Worm (Caenorhabditis elegans) whole organism, L4 larva: Measurements from ENCODE around the gene scb-1.

Experiments used
- D1046.2 ChIP-seq: fragments of 200-800 bp; sonication (Bioruptor generic); IDR thresholded peaks from 2 replicates; pipeline ENCODE4 v1.3.6; 2022; ENCODE audit warnings: missing genetic modification characterization, missing compliant biosample characterization
- F10B5.3 ChIP-seq: sonication (generic microtip); optimal IDR thresholded peaks from 2 replicates; lab custom pipeline; 2016; ENCODE audit warnings: mild to moderate bottlenecking, missing genetic modification characterization, missing compliant biosample characterization
- F44E2.7 ChIP-seq: fragments of 200-800 bp; sonication (Bioruptor generic); IDR thresholded peaks from 2 replicates; pipeline ENCODE4 v2.1.2; 2022; ENCODE audit warnings: missing genetic modification characterization, missing compliant biosample characterization
- T20F7.1 ChIP-seq: fragments of 200-800 bp; sonication (Bioruptor generic); optimal IDR thresholded peaks from 2 replicates; lab custom pipeline; 2018; ENCODE audit warnings: mild to moderate bottlenecking, missing genetic modification characterization, missing compliant biosample characterization
- Y105C5A.15 ChIP-seq: fragments of 200-800 bp; sonication (Bioruptor generic); IDR thresholded peaks from 2 replicates; pipeline ENCODE4 v1.3.6; 2022; ENCODE audit warnings: missing genetic modification characterization, missing compliant biosample characterization
- Y48G9A.11 ChIP-seq: fragments of 200-800 bp; sonication (Bioruptor generic); IDR thresholded peaks from 2 replicates; pipeline ENCODE4 v1.3.6; 2022; ENCODE audit warnings: missing genetic modification reagents, missing genetic modification characterization, missing compliant biosample characterization
- Y5F2A.4 ChIP-seq: fragments of 200-800 bp; sonication (Bioruptor generic); optimal IDR thresholded peaks from 2 replicates; lab custom pipeline; 2018; ENCODE audit warnings: mild to moderate bottlenecking, missing genetic modification characterization, missing compliant biosample characterization
- ZK546.5 ChIP-seq, 2 experiments: sonication (generic microtip); optimal IDR thresholded peaks; 2 replicates each; lab custom pipeline; 2017; ENCODE audit warnings: missing biosample characterization in 2 of 2, missing genetic modification characterization in 2 of 2
- attf-4 ChIP-seq: sonication (generic microtip); optimal IDR thresholded peaks from 3 replicates; lab custom pipeline; 2017; ENCODE audit warnings: missing biosample characterization, missing genetic modification characterization
- ceh-20 ChIP-seq: fragments of 200-800 bp; sonication (Bioruptor generic); IDR thresholded peaks from 2 replicates; pipeline ENCODE4 v1.3.6; 2022; ENCODE audit warnings: missing genetic modification reagents, missing genetic modification characterization, missing compliant biosample characterization
- ceh-32 ChIP-seq: sonication (generic microtip); optimal IDR thresholded peaks from 2 replicates; lab custom pipeline; 2016; ENCODE audit warnings: mild to moderate bottlenecking, missing genetic modification characterization, missing compliant biosample characterization; ENCODE audit not compliant: poor library complexity
- ceh-44 ChIP-seq: fragments of 200-800 bp; sonication (Bioruptor generic); IDR thresholded peaks from 2 replicates; pipeline ENCODE4 v1.3.6; 2022; ENCODE audit warnings: missing genetic modification reagents, missing genetic modification characterization, missing compliant biosample characterization
- ceh-62 ChIP-seq: sonication (generic microtip); optimal IDR thresholded peaks from 2 replicates; lab custom pipeline; 2017; ENCODE audit warnings: missing biosample characterization, missing genetic modification characterization
- ceh-82 ChIP-seq: sonication (generic microtip); optimal IDR thresholded peaks from 2 replicates; lab custom pipeline; 2017; ENCODE audit warnings: missing biosample characterization, missing genetic modification characterization
- ces-1 ChIP-seq: fragments of 150-350 bp; sonication (generic microtip); optimal IDR thresholded peaks from 4 replicates; lab custom pipeline; 2014; ENCODE audit warnings: missing biosample characterization, missing genetic modification reagents, missing genetic modification characterization
- cey-2 ChIP-seq: sonication (generic microtip); optimal IDR thresholded peaks from 3 replicates; lab custom pipeline; 2017; ENCODE audit warnings: missing genetic modification characterization, mild to moderate bottlenecking, missing compliant biosample characterization, antibody characterized with exemption, borderline replicate concordance; ENCODE audit not compliant: insufficient read depth
- daf-12 ChIP-seq: fragments of 150-350 bp; optimal IDR thresholded peaks from 2 replicates; lab custom pipeline; 2014; ENCODE audit warnings: missing biosample characterization, missing genetic modification reagents, missing genetic modification characterization
- daf-16 ChIP-seq, 3 experiments: sonication (generic microtip); optimal IDR thresholded peaks; 2 replicates each; lab custom pipeline; 2016 to 2017; ENCODE audit warnings: missing genetic modification characterization in 3 of 3, missing genetic modification reagents in 3 of 3, mild to moderate bottlenecking in 2 of 3, missing compliant biosample characterization in 2 of 3, missing biosample characterization in 1 of 3, moderate library complexity in 1 of 3
- dmd-6 ChIP-seq: fragments of 200-800 bp; sonication (Bioruptor generic); IDR thresholded peaks from 2 replicates; pipeline ENCODE4 v1.3.6; 2022; ENCODE audit warnings: missing genetic modification reagents, missing genetic modification characterization, missing compliant biosample characterization
- dmd-8 ChIP-seq: fragments of 200-800 bp; sonication (Bioruptor generic); IDR thresholded peaks from 2 replicates; pipeline ENCODE4 v1.3.6; 2022; ENCODE audit warnings: missing genetic modification characterization, missing compliant biosample characterization
- dmd-9 ChIP-seq: fragments of 200-800 bp; sonication (Bioruptor generic); IDR thresholded peaks from 2 replicates; pipeline ENCODE4 v1.3.6; 2022; ENCODE audit warnings: missing genetic modification reagents, missing genetic modification characterization, missing compliant biosample characterization
- dpl-1 ChIP-seq: fragments of 150-350 bp; optimal IDR thresholded peaks from 2 replicates; lab custom pipeline; 2014; ENCODE audit warnings: missing biosample characterization, missing genetic modification reagents, missing genetic modification characterization
- dve-1 ChIP-seq: sonication (generic microtip); optimal IDR thresholded peaks from 2 replicates; lab custom pipeline; 2017; ENCODE audit warnings: antibody characterized with exemption, mild to moderate bottlenecking, missing genetic modification characterization, missing compliant biosample characterization; ENCODE audit not compliant: insufficient read depth
- egl-43 ChIP-seq: fragments of 200-800 bp; sonication (Bioruptor generic); IDR thresholded peaks from 2 replicates; pipeline ENCODE4 v1.3.6; 2022; ENCODE audit warnings: missing genetic modification reagents, missing genetic modification characterization, missing compliant biosample characterization
- hif-1 ChIP-seq, 2 experiments: sonication (generic microtip); optimal IDR thresholded peaks; 2 replicates each; lab custom pipeline; 2016 to 2017; ENCODE audit warnings: missing compliant biosample characterization in 2 of 2, missing genetic modification characterization in 2 of 2, missing genetic modification reagents in 2 of 2, missing genotype in 2 of 2, mild to moderate bottlenecking in 1 of 2
- hlh-11 ChIP-seq: fragments of 200-800 bp; sonication (Bioruptor generic); optimal IDR thresholded peaks from 2 replicates; lab custom pipeline; 2018; ENCODE audit warnings: mild to moderate bottlenecking, missing genetic modification characterization, missing compliant biosample characterization
- hmg-1.1 ChIP-seq: fragments of 200-800 bp; sonication (Bioruptor generic); IDR thresholded peaks from 2 replicates; pipeline ENCODE4 v1.3.6; 2022; ENCODE audit warnings: missing genetic modification reagents, missing genetic modification characterization, missing compliant biosample characterization
- lim-7 ChIP-seq: fragments of 200-800 bp; sonication (Bioruptor generic); IDR thresholded peaks from 2 replicates; pipeline ENCODE4 v1.3.6; 2022; ENCODE audit warnings: missing genetic modification characterization, missing compliant biosample characterization
- lin-1 ChIP-seq: fragments of 200-800 bp; sonication (Bioruptor generic); IDR thresholded peaks from 2 replicates; pipeline ENCODE4 v1.3.6; 2022; ENCODE audit warnings: missing genetic modification reagents, missing genetic modification characterization, missing compliant biosample characterization
- lin-29 ChIP-seq: fragments of 200-800 bp; sonication (Bioruptor generic); IDR thresholded peaks from 2 replicates; pipeline ENCODE4 v1.3.6; 2022; ENCODE audit warnings: missing genetic modification reagents, missing genetic modification characterization, missing compliant biosample characterization
- lir-3 ChIP-seq: sonication (generic microtip); optimal IDR thresholded peaks from 2 replicates; lab custom pipeline; 2016; ENCODE audit warnings: mild to moderate bottlenecking, missing genetic modification characterization, missing compliant biosample characterization
- mdl-1 ChIP-seq, 2 experiments: fragments of 150-350 bp in 1 of 2; sonication (generic microtip) in 1 of 2; optimal IDR thresholded peaks; 2 replicates each; lab custom pipeline; 2014 to 2017; ENCODE audit warnings: missing biosample characterization in 2 of 2, missing genetic modification characterization in 2 of 2
- mxl-2 ChIP-seq: fragments of 200-800 bp; sonication (Bioruptor generic); conservative IDR thresholded peaks from 2 replicates; pipeline ENCODE4 v1.3.6; 2022; ENCODE audit warnings: missing genetic modification reagents, missing genetic modification characterization, missing compliant biosample characterization
- nhr-10 ChIP-seq: fragments of 150-350 bp; optimal IDR thresholded peaks from 2 replicates; lab custom pipeline; 2014; ENCODE audit warnings: missing biosample characterization, missing genetic modification characterization
- nhr-102 ChIP-seq: sonication (generic microtip); optimal IDR thresholded peaks from 2 replicates; lab custom pipeline; 2016; ENCODE audit warnings: mild to moderate bottlenecking, missing genetic modification characterization, moderate library complexity, missing compliant biosample characterization
- nhr-11 ChIP-seq: fragments of 150-350 bp; optimal IDR thresholded peaks from 2 replicates; lab custom pipeline; 2014; ENCODE audit warnings: missing biosample characterization, missing genetic modification characterization
- nhr-25 ChIP-seq: sonication (generic microtip); optimal IDR thresholded peaks from 2 replicates; lab custom pipeline; 2017; ENCODE audit warnings: missing genetic modification characterization, mild to moderate bottlenecking, missing compliant biosample characterization, antibody characterized with exemption, moderate library complexity, borderline replicate concordance; ENCODE audit not compliant: insufficient read depth
- nhr-41 ChIP-seq: fragments of 200-800 bp; sonication (Bioruptor generic); IDR thresholded peaks from 2 replicates; pipeline ENCODE4 v1.3.6; 2022; ENCODE audit warnings: missing genetic modification reagents, missing genetic modification characterization, missing compliant biosample characterization
- nhr-48 ChIP-seq: sonication (generic microtip); optimal IDR thresholded peaks from 2 replicates; lab custom pipeline; 2016; ENCODE audit warnings: mild to moderate bottlenecking, missing genetic modification characterization, missing compliant biosample characterization
- nhr-76 ChIP-seq: fragments of 150-350 bp; optimal IDR thresholded peaks from 2 replicates; lab custom pipeline; 2014; ENCODE audit warnings: missing biosample characterization, missing genetic modification characterization
- nhr-77 ChIP-seq: fragments of 150-350 bp; optimal IDR thresholded peaks from 2 replicates; lab custom pipeline; 2014; ENCODE audit warnings: missing biosample characterization, missing genetic modification characterization
- pha-4 ChIP-seq, 2 experiments: fragments of 150-350 bp in 1 of 2; fragments of 200-800 bp in 1 of 2; sonication (Bioruptor generic) in 1 of 2; IDR thresholded peaks in 1 of 2; optimal IDR thresholded peaks in 1 of 2; 2 replicates each; pipeline versions ENCODE4 v1.3.6 to Lab custom; 2014 to 2022; ENCODE audit warnings: missing genetic modification characterization in 2 of 2, missing genetic modification reagents in 2 of 2, missing biosample characterization in 1 of 2, missing compliant biosample characterization in 1 of 2
- pqm-1 ChIP-seq: sonication (generic microtip); optimal IDR thresholded peaks from 2 replicates; lab custom pipeline; 2017; ENCODE audit warnings: missing biosample characterization, missing genetic modification characterization
- skn-1 ChIP-seq: fragments of 150-350 bp; optimal IDR thresholded peaks from 2 replicates; lab custom pipeline; 2014; ENCODE audit warnings: missing biosample characterization, missing genetic modification characterization
- unc-130 ChIP-seq: sonication (generic microtip); optimal IDR thresholded peaks from 2 replicates; lab custom pipeline; 2016; ENCODE audit warnings: missing genetic modification reagents, missing genetic modification characterization, missing compliant biosample characterization
- unc-39 ChIP-seq: sonication (generic microtip); optimal IDR thresholded peaks from 2 replicates; lab custom pipeline; 2017; ENCODE audit warnings: missing biosample characterization, missing genetic modification characterization
- unc-62 ChIP-seq, 3 experiments: fragments of 150-350 bp in 1 of 3; sonication (generic microtip); optimal IDR thresholded peaks in 2 of 3; peaks in 1 of 3; 1 replicate in 1 of 3; 2 replicates in 2 of 3; lab custom pipeline; 2014 to 2017; ENCODE audit warnings: missing biosample characterization in 3 of 3, missing genetic modification characterization in 3 of 3, missing genetic modification reagents in 3 of 3, missing genotype in 1 of 3
- vab-7 ChIP-seq: fragments of 200-800 bp; sonication (Bioruptor generic); IDR thresholded peaks from 2 replicates; pipeline ENCODE4 v1.3.6; 2022; ENCODE audit warnings: missing genetic modification reagents, missing genetic modification characterization, missing compliant biosample characterization
- zag-1 ChIP-seq: fragments of 150-350 bp; optimal IDR thresholded peaks from 2 replicates; lab custom pipeline; 2014; ENCODE audit warnings: missing biosample characterization, missing genetic modification characterization
- ztf-11 ChIP-seq: fragments of 150-350 bp; optimal IDR thresholded peaks from 2 replicates; lab custom pipeline; 2014; ENCODE audit warnings: missing biosample characterization, missing genetic modification characterization

scb-1 gene

DNA sequence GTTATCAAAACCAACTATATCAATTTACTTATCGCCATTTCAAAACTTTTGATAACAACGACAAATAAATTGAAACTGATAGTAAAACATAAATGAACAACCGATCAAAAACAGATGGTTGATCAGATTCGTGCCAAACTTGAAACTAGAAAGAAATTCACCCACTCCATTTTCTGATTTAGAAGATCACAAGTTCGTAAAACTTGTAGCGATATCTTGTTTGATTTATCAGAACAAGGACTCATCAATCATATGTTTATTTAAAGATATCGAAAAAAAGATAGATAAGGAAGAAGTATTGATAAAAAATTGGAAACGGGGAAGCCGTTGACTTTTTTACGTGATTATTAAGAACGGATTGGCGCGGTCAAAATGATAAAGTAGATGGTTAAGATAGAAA, 32.4 kb downstream of the scb-1 start (continued):
- TF ChIP-seq unc-39 (no peak), ceh-20 (peak; percentile 64; the same call in 1 of the 2 replicates), attf-4 (tag; lab: Kevin White, UChicago) (no peak), skn-1 (tag; lab: Kevin White, UChicago) (no peak), dmd-6 (GFP tag; lab: Robert Waterston, UW) (peak; percentile 58), ceh-44 (GFP tag; lab: Robert Waterston, UW) (no peak), cey-2 (tag; lab: Kevin White, UChicago) (peak; percentile 73), nhr-41 (no peak), hmg-1.1 (no peak), dve-1 (tag; lab: Kevin White, UChicago) (no peak), nhr-102 (tag; lab: Kevin White, UChicago) (no peak), mxl-2 (no peak), Y48G9A.11 (GFP tag; lab: Robert Waterston, UW) (no peak), hif-1 (tag; optimal IDR thresholded peaks at IDR 0.05; lab: Kevin White, UChicago) (no peak), pqm-1 (tag; lab: Kevin White, UChicago) (peak; percentile 54), T20F7.1 (GFP tag; lab: Kevin White, UChicago) (peak; percentile 25), F10B5.3 (tag; lab: Kevin White, UChicago) (no peak), Y5F2A.4 (GFP tag; lab: Kevin White, UChicago) (no peak), pha-4 (GFP tag; IDR thresholded peaks at IDR 0.05; lab: Robert Waterston, UW) (no peak), pha-4 (tag; optimal IDR thresholded peaks at IDR 0.05; lab: Kevin White, UChicago) (no peak), ceh-62 (tag; lab: Kevin White, UChicago) (no peak), lir-3 (tag; lab: Kevin White, UChicago) (no peak), D1046.2 (GFP tag; lab: Robert Waterston, UW) (no peak), hlh-11 (tag; lab: Kevin White, UChicago) (peak; percentile 36), dmd-8 (GFP tag; lab: Robert Waterston, UW) (no peak), daf-12 (no peak), mdl-1 (tag; optimal IDR thresholded peaks at IDR 0.05; lab: Kevin White, UChicago) (peak in 1 of 2 experiments; percentile 15), lin-29 (GFP tag; lab: Robert Waterston, UW) (no peak), F44E2.7 (no peak), nhr-11 (no peak), nhr-77 (no peak), dpl-1 (GFP tag; lab: Kevin White, UChicago) (no peak), ZK546.5 (tag; optimal IDR thresholded peaks at IDR 0.05; lab: Kevin White, UChicago) (no peak), lin-1 (no peak), lim-7 (GFP tag; lab: Robert Waterston, UW) (no peak), nhr-76 (no peak), ztf-11 (tag; lab: Kevin White, UChicago) (no peak), ceh-82 (tag; lab: Kevin White, UChicago) (no peak), ces-1 (GFP tag; lab: Kevin White, UChicago) (no peak), unc-130 (GFP tag; lab: Kevin White, UChicago) (no peak), nhr-10 (tag; lab: Kevin White, UChicago) (no peak), daf-16 (GFP tag; optimal IDR thresholded peaks at IDR 0.05; lab: Kevin White, UChicago) (no peak), daf-16 (tag; optimal IDR thresholded peaks at IDR 0.05; lab: Kevin White, UChicago) (no peak), vab-7 (GFP tag; lab: Robert Waterston, UW) (no peak), Y105C5A.15 (no peak), nhr-48 (tag; lab: Kevin White, UChicago) (peak; percentile 0), zag-1 (tag; lab: Kevin White, UChicago) (no peak), egl-43 (GFP tag; lab: Robert Waterston, UW) (no peak), nhr-25 (tag; lab: Kevin White, UChicago) (no peak), unc-62 (GFP tag; optimal IDR thresholded peaks at IDR 0.05 in 1 of 2; lab: Kevin White, UChicago) (no peak), unc-62 (tag; optimal IDR thresholded peaks at IDR 0.05; lab: Kevin White, UChicago) (no peak), ceh-32 (tag; lab: Kevin White, UChicago) (no peak), dmd-9 (GFP tag; lab: Robert Waterston, UW) (no peak)
